Worm (Caenorhabditis elegans): ENCODE results near the gene kle-2.

DNA sequence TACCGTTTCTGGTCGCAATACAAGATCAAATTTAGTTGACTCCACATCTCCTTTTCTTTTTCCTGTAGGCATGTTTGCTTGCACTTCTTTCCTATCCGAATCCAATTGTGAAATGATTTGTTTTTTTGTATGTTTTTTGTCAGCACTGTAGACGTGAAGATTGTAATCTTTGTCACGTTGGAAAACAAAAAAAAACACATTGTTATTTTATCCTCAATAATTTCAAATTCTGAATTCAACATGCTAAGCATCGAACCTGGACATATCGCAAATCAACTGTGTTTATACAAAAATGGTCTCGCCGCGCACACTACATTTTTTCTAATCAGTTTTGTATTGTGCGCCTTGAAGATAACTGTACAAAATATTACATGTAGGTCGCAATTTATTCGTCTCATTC lies 28.0 kb upstream of the kle-2 start, which contains the start of gene ZK688.12:
- no peak for TF ChIP-seq ceh-16 (tag; optimal IDR thresholded peaks at IDR 0.05)
- TF ChIP-seq nhr-25 (tag; optimal IDR thresholded peaks at IDR 0.05), result no peak
- TF ChIP-seq pqm-1 (tag; optimal IDR thresholded peaks at IDR 0.05), result no peak
